Worm (Caenorhabditis elegans) whole organism, mixed stage, embryonic: ENCODE results near the gene C27B7.5.
A peak's percentile ranks its signal among the peaks of the same experiment; 100 is the strongest.

Experiments used
- M03D4.4 ChIP-seq: sonication (generic microtip); optimal IDR thresholded peaks from 2 replicates; lab custom pipeline; 2017; ENCODE audit warnings: mild to moderate bottlenecking, missing genetic modification characterization, missing compliant biosample characterization
- bed-3 ChIP-seq: fragments of 200-800 bp; sonication (Bioruptor generic); optimal IDR thresholded peaks from 3 replicates; lab custom pipeline; 2018; ENCODE audit warnings: mild to moderate bottlenecking, missing genetic modification characterization, moderate library complexity, missing compliant biosample characterization
- blmp-1 ChIP-seq: fragments of 150-350 bp; optimal IDR thresholded peaks from 2 replicates; lab custom pipeline; 2014; ENCODE audit warnings: missing biosample characterization, missing genetic modification characterization
- ceh-39 ChIP-seq: fragments of 150-350 bp; optimal IDR thresholded peaks from 2 replicates; lab custom pipeline; 2014; ENCODE audit warnings: missing biosample characterization, missing genetic modification characterization
- ceh-43 ChIP-seq: fragments of 200-800 bp; sonication (Bioruptor generic); optimal IDR thresholded peaks from 2 replicates; lab custom pipeline; 2018; ENCODE audit warnings: mild to moderate bottlenecking, missing genetic modification characterization, moderate library complexity, missing compliant biosample characterization
- ceh-83 ChIP-seq: fragments of 200-800 bp; sonication (Bioruptor generic); optimal IDR thresholded peaks from 2 replicates; lab custom pipeline; 2018; ENCODE audit warnings: mild to moderate bottlenecking, missing genetic modification characterization, missing compliant biosample characterization
- ces-1 ChIP-seq: fragments of 150-350 bp; optimal IDR thresholded peaks from 2 replicates; lab custom pipeline; 2014; ENCODE audit warnings: missing biosample characterization, missing genetic modification reagents, missing genetic modification characterization
- cnd-1 ChIP-seq: fragments of 200-800 bp; sonication (Bioruptor generic); optimal IDR thresholded peaks from 2 replicates; lab custom pipeline; 2018; ENCODE audit warnings: mild to moderate bottlenecking, missing genetic modification characterization, missing compliant biosample characterization
- drap-1 ChIP-seq: fragments of 200-800 bp; sonication (Bioruptor generic); optimal IDR thresholded peaks from 3 replicates; lab custom pipeline; 2018; ENCODE audit warnings: mild to moderate bottlenecking, missing genetic modification characterization, missing compliant biosample characterization
- elt-1 ChIP-seq: sonication (generic microtip); optimal IDR thresholded peaks from 2 replicates; lab custom pipeline; 2017; ENCODE audit warnings: missing genetic modification characterization, mild to moderate bottlenecking, missing compliant biosample characterization, antibody characterized with exemption, moderate library complexity, borderline replicate concordance; ENCODE audit not compliant: insufficient read depth
- elt-3 ChIP-seq: fragments of 150-350 bp; optimal IDR thresholded peaks from 2 replicates; lab custom pipeline; 2014; ENCODE audit warnings: missing biosample characterization, missing genetic modification characterization
- flh-1 ChIP-seq: fragments of 200-800 bp; sonication (Bioruptor generic); optimal IDR thresholded peaks from 2 replicates; lab custom pipeline; 2018; ENCODE audit warnings: mild to moderate bottlenecking, missing genetic modification characterization, moderate library complexity, missing compliant biosample characterization
- ham-2 ChIP-seq: fragments of 200-800 bp; sonication (Bioruptor generic); optimal IDR thresholded peaks from 2 replicates; lab custom pipeline; 2018; ENCODE audit warnings: mild to moderate bottlenecking, missing genetic modification characterization, missing compliant biosample characterization
- hlh-1 ChIP-seq: fragments of 150-350 bp; optimal IDR thresholded peaks from 2 replicates; lab custom pipeline; 2014; ENCODE audit warnings: missing biosample characterization, missing genetic modification reagents, missing genetic modification characterization
- lin-13 ChIP-seq: fragments of 150-350 bp; optimal IDR thresholded peaks from 2 replicates; lab custom pipeline; 2014; ENCODE audit warnings: missing biosample characterization, missing genetic modification characterization
- lsy-2 ChIP-seq: fragments of 150-350 bp; optimal IDR thresholded peaks from 2 replicates; lab custom pipeline; 2014; ENCODE audit warnings: missing biosample characterization, missing genetic modification characterization
- mab-5 ChIP-seq: fragments of 150-350 bp; optimal IDR thresholded peaks from 2 replicates; lab custom pipeline; 2014; ENCODE audit warnings: missing biosample characterization, missing genetic modification characterization
- mep-1 ChIP-seq: fragments of 150-350 bp; optimal IDR thresholded peaks from 2 replicates; lab custom pipeline; 2017; ENCODE audit warnings: missing biosample characterization, missing genetic modification reagents, missing genetic modification characterization, inconsistent platforms
- mls-2 ChIP-seq: sonication (generic microtip); optimal IDR thresholded peaks from 2 replicates; lab custom pipeline; 2016; ENCODE audit warnings: mild to moderate bottlenecking, missing genetic modification characterization, moderate library complexity, missing compliant biosample characterization
- nhr-2 ChIP-seq: fragments of 150-350 bp; optimal IDR thresholded peaks from 2 replicates; lab custom pipeline; 2014; ENCODE audit warnings: missing biosample characterization, missing genetic modification characterization
- nhr-28 ChIP-seq: fragments of 150-350 bp; optimal IDR thresholded peaks from 2 replicates; lab custom pipeline; 2014; ENCODE audit warnings: missing biosample characterization, missing genetic modification characterization
- nhr-76 ChIP-seq: sonication (generic microtip); optimal IDR thresholded peaks from 2 replicates; lab custom pipeline; 2017; ENCODE audit warnings: missing biosample characterization, missing genetic modification characterization
- sem-2 ChIP-seq: fragments of 200-800 bp; sonication (Bioruptor generic); optimal IDR thresholded peaks from 2 replicates; lab custom pipeline; 2018; ENCODE audit warnings: mild to moderate bottlenecking, missing genetic modification characterization, missing compliant biosample characterization
- sptf-1 ChIP-seq: sonication (generic microtip); optimal IDR thresholded peaks from 2 replicates; lab custom pipeline; 2017; ENCODE audit warnings: mild to moderate bottlenecking, missing genetic modification characterization, moderate library complexity, missing compliant biosample characterization
- unc-120 ChIP-seq: sonication (generic microtip); optimal IDR thresholded peaks from 2 replicates; lab custom pipeline; 2017; ENCODE audit warnings: missing genetic modification characterization, missing compliant biosample characterization; ENCODE audit not compliant: poor library complexity, severe bottlenecking
- unc-39 ChIP-seq: fragments of 150-350 bp; optimal IDR thresholded peaks from 2 replicates; lab custom pipeline; 2014; ENCODE audit warnings: missing biosample characterization, missing genetic modification characterization
- unc-62 ChIP-seq: fragments of 150-350 bp; optimal IDR thresholded peaks from 2 replicates; lab custom pipeline; 2014; ENCODE audit warnings: missing biosample characterization, missing genetic modification reagents, missing genetic modification characterization
- zip-8 ChIP-seq: fragments of 150-350 bp; optimal IDR thresholded peaks from 2 replicates; lab custom pipeline; 2014; ENCODE audit warnings: missing biosample characterization, missing genetic modification characterization

C27B7.5 gene

ce11 chrIV:8865343-8865742, 36.1 kb upstream of the C27B7.5 start, which contains the start of gene C09G9.1:
TSS of gene C09G9.1 (minus strand) at chrIV:8865485.
- no peak for TF ChIP-seq nhr-28
- TF ChIP-seq M03D4.4 (tag; lab: Kevin White, UChicago): no peak
- TF ChIP-seq mab-5 (tag; lab: Kevin White, UChicago): no peak

- TF ChIP-seq unc-62: peak; percentile 69
- no peak for TF ChIP-seq sptf-1
- no peak for TF ChIP-seq nhr-2 (tag; lab: Kevin White, UChicago)
- TF ChIP-seq unc-120: peak; percentile 81
- TF ChIP-seq, all 35 proteins: peak for 2
These were observed 35.4 kb upstream of the C27B7.5 start for ce11 chrIV:8866092-8866491.

- TF ChIP-seq unc-39 (tag; lab: Kevin White, UChicago) (no peak), mab-5 (tag; lab: Kevin White, UChicago) (no peak), elt-1 (tag; lab: Kevin White, UChicago) (no peak), elt-3 (tag; lab: Kevin White, UChicago) (no peak), mls-2 (tag; lab: Kevin White, UChicago) (no peak), ces-1 (GFP tag; lab: Kevin White, UChicago) (no peak), ceh-39 (no peak), blmp-1 (tag; lab: Kevin White, UChicago) (no peak), lin-13 (tag; lab: Kevin White, UChicago) (no peak), nhr-2 (tag; lab: Kevin White, UChicago) (no peak), M03D4.4 (tag; lab: Kevin White, UChicago) (no peak)
- TF ChIP-seq, all 35 proteins: peak for 0
These were observed 33.9 kb upstream of the C27B7.5 start for ce11 chrIV:8867562-8867961.

DNA sequence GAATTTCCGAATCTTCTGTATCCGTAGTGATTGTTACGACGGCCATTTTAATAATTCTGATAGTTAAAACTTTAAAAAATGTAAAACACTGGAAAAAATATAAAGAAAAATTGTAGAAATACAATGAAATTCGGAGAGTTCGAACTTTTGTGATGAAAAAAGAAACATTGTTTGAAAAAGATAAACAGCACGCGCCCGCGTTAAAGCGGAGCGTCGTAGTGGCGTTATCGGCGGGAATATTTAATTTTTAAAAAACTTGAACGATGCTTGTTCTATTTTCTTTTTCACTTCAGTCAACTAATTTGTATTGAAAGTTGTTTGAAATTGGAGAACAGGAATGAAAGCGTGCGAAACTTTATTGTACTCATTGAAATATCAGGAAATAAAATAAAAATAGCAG, 31.8 kb upstream of the C27B7.5 start, which contains the start of gene npp-23:
Gene npp-23, minus strand, starts transcription at position 56 of the 400 bp plus-strand sequence.
- peak; percentile 7 for TF ChIP-seq lsy-2 (tag; lab: Kevin White, UChicago)
- TF ChIP-seq hlh-1: peak; percentile 5
- TF ChIP-seq elt-1 (tag; lab: Kevin White, UChicago): no peak
- TF ChIP-seq elt-3 (tag; lab: Kevin White, UChicago): no peak
- TF ChIP-seq mep-1 (tag; lab: Kevin White, UChicago): peak; percentile 5
- TF ChIP-seq sptf-1: no peak
- no peak for TF ChIP-seq ces-1 (GFP tag; lab: Kevin White, UChicago)
- TF ChIP-seq drap-1: no peak
- TF ChIP-seq ceh-83 (GFP tag; lab: Kevin White, UChicago): no peak

- TF ChIP-seq ham-2 (GFP tag; lab: Kevin White, UChicago): no peak
- TF ChIP-seq ceh-83 (GFP tag; lab: Kevin White, UChicago): no peak
- TF ChIP-seq nhr-28: no peak
- TF ChIP-seq lsy-2 (tag; lab: Kevin White, UChicago): no peak
- TF ChIP-seq elt-3 (tag; lab: Kevin White, UChicago): no peak
These were observed 28.5 kb upstream of the C27B7.5 start, which contains the start of gene C09G9.3 for ce11 chrIV:8872958-8873357. TSS of gene C09G9.3 (minus strand) at chrIV:8873058.

DNA sequence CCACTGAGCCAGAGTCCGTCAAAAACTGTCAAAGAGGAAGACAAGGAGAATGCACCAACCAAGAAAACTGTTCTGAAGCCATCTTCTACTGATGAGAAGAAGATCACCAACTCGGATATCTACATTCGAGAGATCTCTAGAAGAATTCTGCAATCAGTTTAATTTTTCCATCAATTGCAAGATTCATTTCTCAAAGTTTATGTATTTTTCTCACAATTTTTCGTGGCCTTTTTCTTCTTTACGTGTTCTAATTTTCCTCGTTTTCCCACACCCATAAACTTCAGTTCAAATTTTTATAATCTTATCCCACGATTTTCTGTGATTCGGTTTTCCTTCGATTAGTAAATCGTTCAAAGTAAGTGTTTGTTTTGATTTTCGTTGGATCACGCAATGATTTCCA, 27.6 kb upstream of the C27B7.5 start, which contains the start of gene hdl-2:
Gene hdl-2, plus strand, starts transcription at position 301 of the 400 bp plus-strand sequence.
- no peak for TF ChIP-seq nhr-2 (tag; lab: Kevin White, UChicago)
- no peak for TF ChIP-seq mls-2 (tag; lab: Kevin White, UChicago)
- no peak for TF ChIP-seq ceh-43 (GFP tag; lab: Kevin White, UChicago)
- TF ChIP-seq blmp-1 (tag; lab: Kevin White, UChicago): no peak

ce11 chrIV:8879810-8880209, 21.6 kb upstream of the C27B7.5 start, which contains the start of gene npax-4:
TSS of gene npax-4 (minus strand) at chrIV:8879910.
- TF ChIP-seq mep-1 (tag; lab: Kevin White, UChicago) (no peak), bed-3 (GFP tag; lab: Kevin White, UChicago) (no peak), cnd-1 (tag; lab: Kevin White, UChicago) (no peak), unc-39 (tag; lab: Kevin White, UChicago) (no peak), ces-1 (GFP tag; lab: Kevin White, UChicago) (no peak), blmp-1 (tag; lab: Kevin White, UChicago) (no peak), nhr-76 (tag; lab: Kevin White, UChicago) (no peak), M03D4.4 (tag; lab: Kevin White, UChicago) (no peak), mab-5 (tag; lab: Kevin White, UChicago) (no peak), sem-2 (GFP tag; lab: Kevin White, UChicago) (no peak), zip-8 (tag; lab: Kevin White, UChicago) (no peak), ceh-39 (no peak), elt-3 (tag; lab: Kevin White, UChicago) (no peak), mls-2 (tag; lab: Kevin White, UChicago) (no peak), flh-1 (GFP tag; lab: Kevin White, UChicago) (no peak), nhr-2 (tag; lab: Kevin White, UChicago) (no peak)
- TF ChIP-seq, all 35 proteins: peak for 0
